Fruit fly (Drosophila melanogaster): ENCODE measurements around the gene Cp19.
A peak's percentile ranks its signal among the peaks of the same experiment; 100 is the strongest.

DNA sequence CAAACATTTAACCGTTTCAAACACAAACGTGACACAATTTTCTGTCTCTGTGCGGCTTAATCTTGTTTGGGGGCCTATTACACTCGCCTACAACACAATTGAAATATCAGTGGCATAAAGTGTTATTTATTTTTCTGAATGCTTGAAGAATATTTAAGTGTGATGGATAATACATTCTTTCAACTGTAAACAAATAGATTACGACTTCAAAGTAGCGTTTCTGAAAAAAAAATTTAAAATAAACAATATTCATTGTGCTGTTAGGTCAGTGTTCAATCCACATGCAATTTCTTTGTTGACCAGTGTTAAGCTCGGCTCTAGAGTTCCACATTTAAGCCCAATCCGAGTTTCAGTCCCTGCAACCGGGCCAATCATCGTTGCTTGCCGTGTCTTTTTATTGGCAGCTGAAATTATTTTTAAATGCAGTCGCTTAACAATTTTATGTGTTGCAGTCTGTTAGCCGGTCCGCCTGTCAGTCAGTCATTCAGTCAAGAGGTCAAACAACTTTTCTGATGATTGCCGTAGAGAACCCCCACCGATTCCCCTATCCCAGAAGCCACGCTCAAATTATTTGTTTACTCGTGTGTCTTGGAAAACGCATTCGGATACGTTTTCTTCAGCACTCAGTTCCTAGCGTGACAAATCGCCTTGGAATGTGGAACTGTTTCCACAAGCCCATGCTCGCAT is 43.5 kb downstream of the Cp19 start:
- TF ChIP-seq CG12071 (GFP tag; optimal IDR thresholded peaks at IDR 0.05) (no peak), repo (GFP tag; optimal IDR thresholded peaks at IDR 0.05) (no peak), CG4404 (GFP tag; IDR thresholded peaks at IDR 0.05) (no peak), Adf1 (GFP tag; IDR thresholded peaks at IDR 0.05) (no peak), Hr3 (GFP tag; optimal IDR thresholded peaks at IDR 0.05) (peak; percentile 40)
